Worm (Caenorhabditis elegans): ENCODE measurements around the gene F07C6.2.

The F07C6.2 gene

DNA sequence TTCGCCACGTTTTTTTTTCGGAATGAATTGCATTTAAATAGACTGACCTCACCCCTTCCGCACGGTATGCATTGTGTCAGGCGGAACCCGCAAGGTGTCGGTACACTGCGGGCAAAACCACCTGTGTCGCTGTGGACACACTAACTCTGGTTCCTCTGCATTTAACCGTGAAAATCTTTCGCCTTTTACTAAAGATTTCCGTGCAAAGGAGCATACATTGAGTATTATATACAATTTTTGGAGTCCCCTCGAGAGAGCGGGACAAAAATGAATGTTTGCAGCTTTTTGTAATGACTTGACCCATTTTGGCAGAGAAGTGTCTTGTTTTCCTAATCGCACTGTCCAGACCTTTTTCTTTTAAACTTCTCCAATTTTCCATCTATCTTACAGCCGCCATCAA is 4.0 kb upstream of the F07C6.2 start (continued):
- TF ChIP-seq D2030.7 (GFP tag; IDR thresholded peaks at IDR 0.05) (peak; percentile 92), snpc-4 (GFP tag; optimal IDR thresholded peaks at IDR 0.05) (peak; percentile 91), snpc-4 (tag; optimal IDR thresholded peaks at IDR 0.05) (peak; percentile 87 to 98 (median 94)), B0336.3 (GFP tag; IDR thresholded peaks at IDR 0.05) (peak; percentile 30; the same call in 1 of the 2 replicates), hsf-1 (GFP tag; IDR thresholded peaks at IDR 0.05) (peak; percentile 64), hmg-1.2 (GFP tag; IDR thresholded peaks at IDR 0.05) (peak; percentile 94), lin-54 (GFP tag; optimal IDR thresholded peaks at IDR 0.05) (peak; percentile 47), attf-6 (GFP tag; IDR thresholded peaks at IDR 0.05) (peak; percentile 95), ekl-4 (GFP tag; IDR thresholded peaks at IDR 0.05) (peak; percentile 66; the same call in 1 of the 2 replicates), lsl-1 (GFP tag; optimal IDR thresholded peaks at IDR 0.05) (peak; percentile 56), F39B2.1 (GFP tag; IDR thresholded peaks at IDR 0.05) (peak; percentile 60; the same call in 1 of the 2 replicates), aptf-3 (GFP tag; IDR thresholded peaks at IDR 0.05) (0 out of 2 replicates have a peak, but pooled peaks have one; percentile 52), snpc-1.3 (tag; optimal IDR thresholded peaks at IDR 0.05; ENCODE audit: insufficient read depth) (peak; percentile 73), B0019.2 (GFP tag; conservative IDR thresholded peaks at IDR 0.05) (0 out of 2 replicates have a peak, but pooled peaks have one; percentile 28), snpc-3.4 (tag; optimal IDR thresholded peaks at IDR 0.05) (peak; percentile 89)

DNA sequence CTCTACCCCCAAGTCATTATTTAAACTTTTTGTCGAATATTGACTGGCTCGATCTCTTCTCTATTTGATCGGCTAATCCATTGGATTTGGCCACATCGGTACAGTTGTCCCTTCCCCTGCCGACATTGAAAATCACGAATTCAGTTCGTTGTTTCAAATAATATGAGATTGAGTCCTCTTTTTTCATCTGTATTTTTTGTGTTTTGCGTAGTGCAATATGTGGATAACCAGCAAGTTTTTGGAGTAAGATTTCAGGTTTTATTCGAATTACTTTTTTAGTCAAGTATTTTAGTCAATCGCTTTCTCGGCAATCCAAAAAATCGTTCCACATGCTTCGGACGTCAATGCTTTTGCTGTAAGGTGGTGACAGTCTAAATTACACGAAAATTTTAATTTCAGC is 1.9 kb upstream of the F07C6.2 start, which contains the start of gene F07C6.3:
F07C6.3 (plus strand) TSS at position 148 of the 400 bp plus-strand sequence.
- TF ChIP-seq hmg-1.2 (GFP tag; IDR thresholded peaks at IDR 0.05), result no peak
- TF ChIP-seq B0035.1 (tag; optimal IDR thresholded peaks at IDR 0.05), result no peak
- no peak for TF ChIP-seq B0336.3 (GFP tag; IDR thresholded peaks at IDR 0.05)
- no peak for TF ChIP-seq hrde-1 (tag; optimal IDR thresholded peaks at IDR 0.05; ENCODE audit: borderline replicate concordance)
- TF ChIP-seq mel-28 (tag; optimal IDR thresholded peaks at IDR 0.05; ENCODE audit: borderline replicate concordance), result no peak
- no peak for TF ChIP-seq ceh-79 (tag; optimal IDR thresholded peaks at IDR 0.05)
- no peak for TF ChIP-seq attf-3 (GFP tag; conservative IDR thresholded peaks at IDR 0.05)

DNA sequence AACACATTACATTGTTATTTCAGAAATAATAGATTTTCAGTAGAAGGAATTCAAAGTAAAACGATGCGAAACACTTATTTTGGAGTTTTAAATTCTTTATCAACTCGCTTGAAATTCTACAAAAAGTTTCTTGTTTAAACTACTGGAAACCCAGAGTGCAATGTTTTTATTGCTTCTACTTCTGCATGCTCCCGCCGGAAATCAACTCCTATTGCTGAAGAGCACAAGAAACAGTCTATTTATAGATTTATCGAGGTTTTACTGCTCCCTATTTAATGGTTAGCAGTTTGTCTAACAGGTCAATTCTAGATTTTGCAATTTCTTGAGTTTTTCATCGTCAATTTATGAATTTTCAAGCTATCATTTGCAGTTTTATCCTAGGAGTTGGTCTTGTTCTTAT is 1.5 kb downstream of the F07C6.2 start, which contains the start of gene F07C6.6:
F07C6.6 (plus strand) TSS at position 301 of the 400 bp plus-strand sequence.
- TF ChIP-seq lag-1 (GFP tag; IDR thresholded peaks at IDR 0.05) (no peak), efl-1 (GFP tag; optimal IDR thresholded peaks at IDR 0.05) (no peak), fkh-3 (tag; optimal IDR thresholded peaks at IDR 0.05) (no peak), hmg-1.2 (GFP tag; IDR thresholded peaks at IDR 0.05) (no peak), unc-62 (GFP tag; optimal IDR thresholded peaks at IDR 0.05) (no peak), mcd-1 (GFP tag; IDR thresholded peaks at IDR 0.05) (no peak), nfya-2 (GFP tag; IDR thresholded peaks at IDR 0.05) (no peak), pbrm-1 (GFP tag; IDR thresholded peaks at IDR 0.05) (no peak), rpc-1 (optimal IDR thresholded peaks at IDR 0.05) (no peak), rpc-1 (tag; optimal IDR thresholded peaks at IDR 0.05) (no peak), cebp-2 (GFP tag; IDR thresholded peaks at IDR 0.05) (no peak), chd-7 (tag; optimal IDR thresholded peaks at IDR 0.05) (no peak), ztf-25 (GFP tag; IDR thresholded peaks at IDR 0.05) (no peak), tbx-9 (tag; optimal IDR thresholded peaks at IDR 0.05; ENCODE audit: borderline replicate concordance) (no peak), Y67H2A.10 (GFP tag; conservative IDR thresholded peaks at IDR 0.05) (no peak), bed-1 (GFP tag; IDR thresholded peaks at IDR 0.05) (no peak), F37B4.10 (GFP tag; IDR thresholded peaks at IDR 0.05) (no peak), sptf-2 (GFP tag; optimal IDR thresholded peaks at IDR 0.05) (no peak), let-607 (tag; optimal IDR thresholded peaks at IDR 0.05) (no peak), F52B5.7 (tag; optimal IDR thresholded peaks at IDR 0.05) (no peak), F49E8.2 (tag; optimal IDR thresholded peaks at IDR 0.05; ENCODE audit: insufficient read depth) (no peak)
